Worm (Caenorhabditis elegans): ENCODE measurements around the gene aco-2.

Gene aco-2

ce11 chrIII:7947677-7948076 lies 25.8 kb upstream of the aco-2 start:
- TF ChIP-seq Y53G8AR.9 (GFP tag; conservative IDR thresholded peaks at IDR 0.05) (no peak), hlh-12 (tag; optimal IDR thresholded peaks at IDR 0.05) (no peak), aptf-2 (GFP tag; conservative IDR thresholded peaks at IDR 0.05) (no peak), unc-130 (GFP tag; optimal IDR thresholded peaks at IDR 0.05) (no peak), F57C9.4 (tag; optimal IDR thresholded peaks at IDR 0.05) (no peak), zim-3 (tag; optimal IDR thresholded peaks at IDR 0.05) (no peak), ceh-58 (GFP tag; IDR thresholded peaks at IDR 0.05) (no peak), cebp-1 (GFP tag; IDR thresholded peaks at IDR 0.05) (no peak), cebp-1 (tag; optimal IDR thresholded peaks at IDR 0.05) (no peak), sdz-38 (tag; optimal IDR thresholded peaks at IDR 0.05) (no peak), attf-3 (GFP tag; conservative IDR thresholded peaks at IDR 0.05) (no peak), snpc-4 (GFP tag; optimal IDR thresholded peaks at IDR 0.05) (no peak), snpc-4 (tag; optimal IDR thresholded peaks at IDR 0.05) (no peak), ceh-100 (GFP tag; IDR thresholded peaks at IDR 0.05) (no peak), ztf-22 (GFP tag; optimal IDR thresholded peaks at IDR 0.05) (no peak), egl-44 (GFP tag; IDR thresholded peaks at IDR 0.05) (no peak), F10E7.11 (tag; optimal IDR thresholded peaks at IDR 0.05) (no peak)

- no peak for TF ChIP-seq hmg-20 (GFP tag; IDR thresholded peaks at IDR 0.05)
- no peak for TF ChIP-seq T26A5.8 (tag; optimal IDR thresholded peaks at IDR 0.05)
- no peak for TF ChIP-seq Y79H2A.3 (GFP tag; conservative IDR thresholded peaks at IDR 0.05)
- TF ChIP-seq T07F8.4 (tag; optimal IDR thresholded peaks at IDR 0.05): no peak
- no peak for TF ChIP-seq repo-1 (tag; optimal IDR thresholded peaks at IDR 0.05)
- TF ChIP-seq F37B4.10 (GFP tag; IDR thresholded peaks at IDR 0.05): no peak
- no peak for TF ChIP-seq fkh-3 (tag; optimal IDR thresholded peaks at IDR 0.05)
- no peak for TF ChIP-seq B0019.2 (GFP tag; conservative IDR thresholded peaks at IDR 0.05)
- TF ChIP-seq ets-4 (GFP tag; optimal IDR thresholded peaks at IDR 0.05): no peak
- no peak for TF ChIP-seq hlh-26 (GFP tag; conservative IDR thresholded peaks at IDR 0.05)
Observed at ce11 chrIII:7948802-7949201, 24.7 kb upstream of the aco-2 start, which contains the start of gene col-90. Gene col-90, plus strand, starts transcription at chrIII:7948838.

ce11 chrIII:7950447-7950846 lies 23.1 kb upstream of the aco-2 start:
- no peak for TF ChIP-seq hmg-1.2 (GFP tag; IDR thresholded peaks at IDR 0.05)
- TF ChIP-seq ztf-3 (GFP tag; optimal IDR thresholded peaks at IDR 0.05): no peak
- no peak for TF ChIP-seq ZK185.1 (tag; optimal IDR thresholded peaks at IDR 0.05; ENCODE audit: poor library complexity, severe bottlenecking)
- TF ChIP-seq him-1 (tag; optimal IDR thresholded peaks at IDR 0.05): no peak
- no peak for TF ChIP-seq tlf-1 (GFP tag; optimal IDR thresholded peaks at IDR 0.05)
- TF ChIP-seq zfh-2 (GFP tag; conservative IDR thresholded peaks at IDR 0.05): no peak
- no peak for TF ChIP-seq somi-1 (GFP tag; optimal IDR thresholded peaks at IDR 0.05)
- TF ChIP-seq K12H6.12 (tag; optimal IDR thresholded peaks at IDR 0.05): no peak
- TF ChIP-seq B0035.1 (tag; optimal IDR thresholded peaks at IDR 0.05): no peak
- TF ChIP-seq madf-6 (GFP tag; IDR thresholded peaks at IDR 0.05): no peak
- TF ChIP-seq hmg-20 (GFP tag; IDR thresholded peaks at IDR 0.05): no peak
- no peak for TF ChIP-seq ztf-28 (GFP tag; IDR thresholded peaks at IDR 0.05)
- TF ChIP-seq tbp1 (GFP tag; optimal IDR thresholded peaks at IDR 0.05): no peak

Data from whole organism, young adult.